Worm (Caenorhabditis elegans) whole organism, late embryonic: ENCODE results near the gene npp-26.
A peak's percentile ranks its signal among the peaks of the same experiment; 100 is the strongest.

Experiments
- C08G9.2 ChIP-seq: sonication (generic microtip); optimal IDR thresholded peaks from 2 replicates; lab custom pipeline; 2016; ENCODE audit warnings: mild to moderate bottlenecking, missing genetic modification characterization, moderate library complexity, missing compliant biosample characterization
- C38D4.7 ChIP-seq: fragments of 200-800 bp; sonication (Bioruptor generic); optimal IDR thresholded peaks from 2 replicates; lab custom pipeline; 2018; ENCODE audit warnings: mild to moderate bottlenecking, missing genetic modification characterization, moderate library complexity, missing compliant biosample characterization
- F13H6.1 ChIP-seq: sonication (generic microtip); optimal IDR thresholded peaks from 2 replicates; lab custom pipeline; 2016; ENCODE audit warnings: missing genetic modification characterization, missing compliant biosample characterization
- K09A11.1 ChIP-seq: sonication (generic microtip); optimal IDR thresholded peaks from 2 replicates; lab custom pipeline; 2017; ENCODE audit warnings: antibody characterized with exemption, mild to moderate bottlenecking, missing genetic modification characterization, missing compliant biosample characterization; ENCODE audit not compliant: insufficient read depth
- ahr-1 ChIP-seq: sonication (generic microtip); optimal IDR thresholded peaks from 2 replicates; lab custom pipeline; 2016; ENCODE audit warnings: missing genetic modification characterization, missing compliant biosample characterization
- ama-1 ChIP-seq: fragments of 150-350 bp; optimal IDR thresholded peaks from 2 replicates; lab custom pipeline; 2014
- ceh-14 ChIP-seq: sonication (generic microtip); optimal IDR thresholded peaks from 2 replicates; lab custom pipeline; 2016; ENCODE audit warnings: missing genotype, missing genetic modification characterization, missing compliant biosample characterization
- ceh-18 ChIP-seq: sonication (generic microtip); optimal IDR thresholded peaks from 2 replicates; lab custom pipeline; 2016; ENCODE audit warnings: missing genetic modification characterization, missing compliant biosample characterization
- ceh-2 ChIP-seq: sonication (generic microtip); optimal IDR thresholded peaks from 2 replicates; lab custom pipeline; 2016; ENCODE audit warnings: missing genotype, missing genetic modification characterization, missing compliant biosample characterization
- ceh-31 ChIP-seq: sonication (generic microtip); optimal IDR thresholded peaks from 2 replicates; lab custom pipeline; 2016; ENCODE audit warnings: missing genetic modification characterization, missing compliant biosample characterization
- ceh-34 ChIP-seq: sonication (generic microtip); optimal IDR thresholded peaks from 2 replicates; lab custom pipeline; 2016; ENCODE audit warnings: mild to moderate bottlenecking, missing genetic modification characterization, missing compliant biosample characterization
- ceh-45 ChIP-seq: fragments of 200-800 bp; sonication (Bioruptor generic); IDR thresholded peaks from 2 replicates; pipeline ENCODE4 v1.3.6; 2022; ENCODE audit warnings: missing genetic modification reagents, missing genetic modification characterization, missing compliant biosample characterization
- ceh-48 ChIP-seq: sonication (generic microtip); optimal IDR thresholded peaks from 2 replicates; lab custom pipeline; 2016; ENCODE audit warnings: missing genetic modification characterization, inconsistent platforms, missing compliant biosample characterization
- dmd-4 ChIP-seq: sonication (generic microtip); optimal IDR thresholded peaks from 2 replicates; lab custom pipeline; 2016; ENCODE audit warnings: borderline replicate concordance, missing genetic modification characterization, missing compliant biosample characterization
- elt-2 ChIP-seq: sonication (generic microtip); optimal IDR thresholded peaks from 2 replicates; lab custom pipeline; 2016; ENCODE audit warnings: missing genetic modification reagents, missing genetic modification characterization, missing compliant biosample characterization
- ets-4 ChIP-seq: sonication (generic microtip); optimal IDR thresholded peaks from 2 replicates; lab custom pipeline; 2016; ENCODE audit warnings: missing genetic modification characterization, missing compliant biosample characterization
- eyg-1 ChIP-seq: sonication (generic microtip); optimal IDR thresholded peaks from 2 replicates; lab custom pipeline; 2016; ENCODE audit warnings: missing genotype, missing genetic modification characterization, missing compliant biosample characterization
- fkh-10 ChIP-seq: fragments of 150-350 bp; optimal IDR thresholded peaks from 2 replicates; lab custom pipeline; 2014; ENCODE audit warnings: missing biosample characterization, missing genetic modification reagents, missing genetic modification characterization
- fkh-6 ChIP-seq: sonication (generic microtip); optimal IDR thresholded peaks from 2 replicates; lab custom pipeline; 2016; ENCODE audit warnings: missing genetic modification characterization, missing compliant biosample characterization
- gmeb-2 ChIP-seq: sonication (generic microtip); optimal IDR thresholded peaks from 2 replicates; lab custom pipeline; 2016; ENCODE audit warnings: missing genetic modification characterization, inconsistent platforms, missing compliant biosample characterization
- hlh-13 ChIP-seq: fragments of 200-800 bp; sonication (Bioruptor generic); optimal IDR thresholded peaks from 2 replicates; lab custom pipeline; 2018; ENCODE audit warnings: mild to moderate bottlenecking, missing genetic modification characterization, missing compliant biosample characterization
- hlh-8 ChIP-seq: sonication (generic microtip); optimal IDR thresholded peaks from 2 replicates; lab custom pipeline; 2016; ENCODE audit warnings: missing genotype, missing genetic modification characterization, missing compliant biosample characterization
- lim-6 ChIP-seq: sonication (generic microtip); optimal IDR thresholded peaks from 2 replicates; lab custom pipeline; 2016; ENCODE audit warnings: missing genetic modification characterization, missing compliant biosample characterization
- madf-2 ChIP-seq: sonication (generic microtip); optimal IDR thresholded peaks from 2 replicates; lab custom pipeline; 2017; ENCODE audit warnings: missing genetic modification characterization, missing compliant biosample characterization
- mec-3 ChIP-seq: sonication (generic microtip); optimal IDR thresholded peaks from 2 replicates; lab custom pipeline; 2016; ENCODE audit warnings: borderline replicate concordance, missing genetic modification characterization, missing compliant biosample characterization
- nfya-1 ChIP-seq: sonication (generic microtip); optimal IDR thresholded peaks from 2 replicates; lab custom pipeline; 2017; ENCODE audit warnings: missing genetic modification characterization, mild to moderate bottlenecking, missing compliant biosample characterization, antibody characterized with exemption, moderate library complexity
- pag-3 ChIP-seq: sonication (generic microtip); optimal IDR thresholded peaks from 2 replicates; lab custom pipeline; 2016; ENCODE audit warnings: missing compliant biosample characterization, missing genetic modification characterization, borderline replicate concordance
- pat-9 ChIP-seq: fragments of 200-800 bp; sonication (Bioruptor generic); optimal IDR thresholded peaks from 2 replicates; lab custom pipeline; 2018; ENCODE audit warnings: mild to moderate bottlenecking, missing genetic modification characterization, moderate library complexity, missing compliant biosample characterization
- pha-2 ChIP-seq: sonication (generic microtip); optimal IDR thresholded peaks from 2 replicates; lab custom pipeline; 2017; ENCODE audit warnings: mild to moderate bottlenecking, missing genetic modification characterization, missing compliant biosample characterization
- pros-1 ChIP-seq: fragments of 150-350 bp; optimal IDR thresholded peaks from 2 replicates; lab custom pipeline; 2014; ENCODE audit warnings: missing biosample characterization, missing genetic modification reagents, missing genetic modification characterization
- ref-2 ChIP-seq: sonication (generic microtip); optimal IDR thresholded peaks from 2 replicates; lab custom pipeline; 2016; ENCODE audit warnings: missing genetic modification characterization, missing compliant biosample characterization
- sox-2 ChIP-seq: fragments of 200-800 bp; sonication (Bioruptor generic); IDR thresholded peaks from 2 replicates; pipeline ENCODE4 v1.3.6; 2022; ENCODE audit warnings: missing genetic modification reagents, missing genetic modification characterization, missing compliant biosample characterization
- tbx-2 ChIP-seq: sonication (generic microtip); optimal IDR thresholded peaks from 2 replicates; lab custom pipeline; 2016; ENCODE audit warnings: missing genetic modification characterization, missing compliant biosample characterization
- tbx-7 ChIP-seq: sonication (generic microtip); optimal IDR thresholded peaks from 2 replicates; lab custom pipeline; 2016; ENCODE audit warnings: missing genotype, missing genetic modification characterization, missing compliant biosample characterization
- unc-3 ChIP-seq, 2 experiments: fragments of 200-800 bp in 1 of 2; sonication (Bioruptor generic) in 1 of 2; sonication (generic microtip) in 1 of 2; conservative IDR thresholded peaks in 1 of 2; optimal IDR thresholded peaks in 1 of 2; 2 replicates each; pipeline versions ENCODE4 v1.3.6 to Lab custom; 2016 to 2022; ENCODE audit warnings: missing compliant biosample characterization in 2 of 2, missing genetic modification characterization in 2 of 2, missing genetic modification reagents in 1 of 2
- unc-42 ChIP-seq: sonication (generic microtip); optimal IDR thresholded peaks from 2 replicates; lab custom pipeline; 2016; ENCODE audit warnings: missing genotype, missing genetic modification characterization, missing compliant biosample characterization
- unc-55 ChIP-seq: sonication (generic microtip); optimal IDR thresholded peaks from 2 replicates; lab custom pipeline; 2017; ENCODE audit warnings: missing biosample characterization, missing genetic modification reagents, missing genetic modification characterization
- unc-86 ChIP-seq: sonication (generic microtip); optimal IDR thresholded peaks from 2 replicates; lab custom pipeline; 2016; ENCODE audit warnings: missing genetic modification characterization, missing compliant biosample characterization
- zip-5 ChIP-seq: sonication (generic microtip); optimal IDR thresholded peaks from 2 replicates; lab custom pipeline; 2016; ENCODE audit warnings: missing genetic modification characterization, missing compliant biosample characterization
- ztf-16 ChIP-seq: sonication (generic microtip); optimal IDR thresholded peaks from 2 replicates; lab custom pipeline; 2017; ENCODE audit warnings: missing genetic modification characterization, missing compliant biosample characterization

Gene npp-26

DNA sequence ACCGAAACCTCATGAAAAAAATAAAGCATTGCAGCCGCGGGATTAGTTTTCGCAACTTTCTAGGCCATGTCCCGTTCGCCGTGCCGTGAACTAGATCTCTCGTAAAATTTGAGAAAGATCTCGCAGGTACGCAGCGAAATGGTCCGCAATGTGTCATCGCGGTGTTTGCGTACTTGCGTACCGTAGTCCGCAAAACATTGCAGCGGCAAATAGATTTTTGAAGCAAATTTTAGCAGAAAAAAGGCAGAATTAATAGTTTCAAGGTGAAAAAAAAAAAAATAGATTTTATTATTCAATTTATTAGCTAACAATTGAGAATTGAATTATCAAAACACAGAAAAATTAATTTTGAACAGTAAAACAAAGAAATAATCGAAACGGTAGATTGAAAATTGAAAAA, 36.6 kb upstream of the npp-26 start:
- TF ChIP-seq ceh-14 (tag; lab: Kevin White, UChicago) = peak; percentile 87
- TF ChIP-seq C08G9.2 (tag; lab: Kevin White, UChicago) = peak; percentile 55
- peak; percentile 79 for TF ChIP-seq ceh-31 (tag; lab: Kevin White, UChicago)
- peak; percentile 24 for TF ChIP-seq madf-2 (tag; lab: Kevin White, UChicago)
- TF ChIP-seq unc-42 (tag; lab: Kevin White, UChicago) = peak; percentile 58
- 0 out of 2 replicates have a peak, but pooled peaks have one; percentile 56 for TF ChIP-seq ceh-45 (GFP tag; lab: Robert Waterston, UW)
- TF ChIP-seq ref-2 (tag; lab: Kevin White, UChicago) = peak; percentile 83
- peak; percentile 37 for TF ChIP-seq elt-2 (tag; lab: Kevin White, UChicago)
- peak; percentile 64 for TF ChIP-seq ceh-18 (tag; lab: Kevin White, UChicago)
- TF ChIP-seq sox-2 (GFP tag; lab: Robert Waterston, UW) = peak; percentile 13; the same call in 1 of the 2 replicates
- TF ChIP-seq nfya-1 (tag; lab: Kevin White, UChicago) = peak; percentile 60
- peak; percentile 47 for TF ChIP-seq ceh-2
- TF ChIP-seq ets-4 (tag; lab: Kevin White, UChicago) = peak; percentile 21
- peak; percentile 28 for TF ChIP-seq F13H6.1 (tag; lab: Kevin White, UChicago)
- peak; percentile 65 for TF ChIP-seq tbx-2 (tag; lab: Kevin White, UChicago)
- TF ChIP-seq ceh-34 = peak; percentile 85
- peak; percentile 46 for TF ChIP-seq unc-86 (tag; lab: Kevin White, UChicago)
- 0 out of 2 replicates have a peak, but pooled peaks have one; percentile 36 for TF ChIP-seq unc-3 (GFP tag; conservative IDR thresholded peaks at IDR 0.05; lab: Robert Waterston, UW)
- peak; percentile 13 for TF ChIP-seq unc-3 (tag; optimal IDR thresholded peaks at IDR 0.05; lab: Kevin White, UChicago)
- TF ChIP-seq, all 69 proteins: peak for 18; not testable (repeated sequence) for 51

ce11 chrIV:4737258-4737657, 27.3 kb upstream of the npp-26 start, which contains the start of gene fbxb-78:
Gene fbxb-78 (plus strand): TSS chrIV:4737558.
- TF ChIP-seq ahr-1 (tag; lab: Kevin White, UChicago) = no peak
- TF ChIP-seq elt-2 (tag; lab: Kevin White, UChicago) = no peak
- no peak for TF ChIP-seq pros-1 (tag; lab: Kevin White, UChicago)
- TF ChIP-seq pat-9 (tag; lab: Kevin White, UChicago) = no peak
- TF ChIP-seq mec-3 (tag; lab: Kevin White, UChicago) = no peak
- no peak for TF ChIP-seq fkh-10 (GFP tag; lab: Kevin White, UChicago)
- TF ChIP-seq K09A11.1 (tag; lab: Kevin White, UChicago) = no peak
- TF ChIP-seq ceh-34 = no peak
- no peak for TF ChIP-seq gmeb-2
- no peak for TF ChIP-seq ztf-16 (tag; lab: Kevin White, UChicago)
- no peak for TF ChIP-seq zip-5 (tag; lab: Kevin White, UChicago)
- TF ChIP-seq eyg-1 = no peak
- no peak for TF ChIP-seq pag-3
- TF ChIP-seq C38D4.7 (GFP tag; lab: Kevin White, UChicago) = no peak
- no peak for TF ChIP-seq ref-2 (tag; lab: Kevin White, UChicago)
- no peak for TF ChIP-seq madf-2 (tag; lab: Kevin White, UChicago)
- TF ChIP-seq ceh-45 (GFP tag; lab: Robert Waterston, UW) = no peak
- TF ChIP-seq fkh-6 (tag; lab: Kevin White, UChicago) = no peak
- no peak for TF ChIP-seq unc-55

- TF ChIP-seq hlh-8 (tag; lab: Kevin White, UChicago) = no peak
- no peak for TF ChIP-seq ceh-48 (tag; lab: Kevin White, UChicago)
- no peak for TF ChIP-seq ceh-45 (GFP tag; lab: Robert Waterston, UW)
- TF ChIP-seq fkh-6 (tag; lab: Kevin White, UChicago) = no peak
- no peak for TF ChIP-seq tbx-7 (tag; lab: Kevin White, UChicago)
- no peak for TF ChIP-seq eyg-1
- TF ChIP-seq dmd-4 = no peak
- no peak for TF ChIP-seq ama-1
- TF ChIP-seq ceh-34 = no peak
- TF ChIP-seq C38D4.7 (GFP tag; lab: Kevin White, UChicago) = no peak
- TF ChIP-seq pha-2 (tag; lab: Kevin White, UChicago) = no peak
- TF ChIP-seq C08G9.2 (tag; lab: Kevin White, UChicago) = no peak
- no peak for TF ChIP-seq hlh-13 (GFP tag; lab: Kevin White, UChicago)
- no peak for TF ChIP-seq unc-42 (tag; lab: Kevin White, UChicago)
- TF ChIP-seq lim-6 (tag; lab: Kevin White, UChicago) = no peak
- no peak for TF ChIP-seq zip-5 (tag; lab: Kevin White, UChicago)
Observed at ce11 chrIV:4742480-4742879, 22.0 kb upstream of the npp-26 start.
